Worm (Caenorhabditis elegans) whole organism, young adult: ENCODE measurements around the gene dnsn-1.

Source experiments
- C17E4.6 ChIP-seq: fragments of 200-800 bp; sonication (Bioruptor generic); IDR thresholded peaks from 2 replicates; pipeline ENCODE4 v1.3.6; 2022; ENCODE audit warnings: missing genetic modification reagents, missing genetic modification characterization, missing compliant biosample characterization
- ZK185.1 ChIP-seq: sonication (generic microtip); optimal IDR thresholded peaks from 2 replicates; lab custom pipeline; 2016; ENCODE audit warnings: mild to moderate bottlenecking, missing genetic modification characterization, missing compliant biosample characterization; ENCODE audit not compliant: poor library complexity, severe bottlenecking
- ama-1 ChIP-seq, 3 experiments: fragments of 150-350 bp in 1 of 3; sonication (generic microtip) in 2 of 3; optimal IDR thresholded peaks; 2 replicates each; lab custom pipeline; 2014 to 2018; ENCODE audit warnings: missing biosample characterization in 2 of 3, missing genetic modification characterization in 2 of 3, missing genetic modification reagents in 2 of 3
- aptf-3 ChIP-seq: fragments of 200-800 bp; sonication (Bioruptor generic); IDR thresholded peaks from 2 replicates; pipeline ENCODE4 v1.3.6; 2022; ENCODE audit warnings: missing genetic modification characterization, missing compliant biosample characterization
- dpff-1 ChIP-seq: sonication (generic microtip); optimal IDR thresholded peaks from 2 replicates; lab custom pipeline; 2017; ENCODE audit warnings: mild to moderate bottlenecking, missing genetic modification characterization, missing compliant biosample characterization
- egrh-3 ChIP-seq: fragments of 200-800 bp; sonication (Bioruptor generic); IDR thresholded peaks from 2 replicates; pipeline ENCODE4 v1.3.6; 2022; ENCODE audit warnings: missing genetic modification reagents, missing genetic modification characterization, missing compliant biosample characterization
- rec-8 ChIP-seq, 2 experiments: sonication (generic microtip); optimal IDR thresholded peaks; 2 replicates each; lab custom pipeline; 2016; ENCODE audit warnings: mild to moderate bottlenecking in 2 of 2, missing genetic modification characterization in 2 of 2, missing genetic modification reagents in 2 of 2, missing genotype in 2 of 2, missing biosample characterization in 1 of 2, missing compliant biosample characterization in 1 of 2, moderate library complexity in 1 of 2
- ztf-18 ChIP-seq: sonication (generic microtip); optimal IDR thresholded peaks from 2 replicates; lab custom pipeline; 2016; ENCODE audit warnings: missing genotype, mild to moderate bottlenecking, missing genetic modification characterization, missing compliant biosample characterization
- ztf-25 ChIP-seq: fragments of 200-800 bp; sonication (Bioruptor generic); IDR thresholded peaks from 2 replicates; pipeline ENCODE4 v1.3.6; 2022; ENCODE audit warnings: missing genetic modification reagents, missing genetic modification characterization, missing compliant biosample characterization

dnsn-1 gene

DNA sequence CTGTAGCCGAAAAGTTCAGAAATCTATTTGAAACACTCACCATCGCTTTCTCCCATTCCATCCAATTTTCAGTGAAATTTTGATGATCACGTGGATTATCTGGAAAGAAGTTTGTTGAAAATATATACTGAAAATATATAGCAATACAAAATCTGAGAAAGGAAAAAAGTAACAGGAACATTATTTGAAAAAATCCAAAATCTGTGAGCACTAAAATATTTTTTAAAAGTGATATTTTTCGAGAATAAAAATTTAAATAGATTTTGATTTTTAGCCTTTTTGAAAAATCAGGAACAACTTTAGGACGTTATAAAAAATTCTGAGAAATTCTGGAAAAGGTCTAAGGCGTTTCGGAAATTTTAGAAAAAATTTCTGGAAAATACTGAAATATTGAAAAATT is 53.8 kb downstream of the dnsn-1 start, which contains the start of gene dmsr-4:
TSS of gene dmsr-4 (minus strand) at position 101 of the 400 bp plus-strand sequence.
- TF ChIP-seq dpff-1 (tag; lab: Kevin White, UChicago) (no peak), C17E4.6 (GFP tag; lab: Robert Waterston, UW) (no peak), ama-1 (optimal IDR thresholded peaks at IDR 0.05; lab: Kevin White, UChicago) (no peak), ama-1 (GFP tag; optimal IDR thresholded peaks at IDR 0.05; lab: Kevin White, UChicago) (no peak), egrh-3 (GFP tag; lab: Robert Waterston, UW) (no peak), ztf-18 (no peak), ztf-25 (no peak), aptf-3 (GFP tag; lab: Robert Waterston, UW) (no peak), rec-8 (tag; optimal IDR thresholded peaks at IDR 0.05; lab: Kevin White, UChicago) (no peak), ZK185.1 (tag; lab: Kevin White, UChicago) (no peak)
